Fruit fly (Drosophila melanogaster): ENCODE data around the gene CG9330.

DNA sequence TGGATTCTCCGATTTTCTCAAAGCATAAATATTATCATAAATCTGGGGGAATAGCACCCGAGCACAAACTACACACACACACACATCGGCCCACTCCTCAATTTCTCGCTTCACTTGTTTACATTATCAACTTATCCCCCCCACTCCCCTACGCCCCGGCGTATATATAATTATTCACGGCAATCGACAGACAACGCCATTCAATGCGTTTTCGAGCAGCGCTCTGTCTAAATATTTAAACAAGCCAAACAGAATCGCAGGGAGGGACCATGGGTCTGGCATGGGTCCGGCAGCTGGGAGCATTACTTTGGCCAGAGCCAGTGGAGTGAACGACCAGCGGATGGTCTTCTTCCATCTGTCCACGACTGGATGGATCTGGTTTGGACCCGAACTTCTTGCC lies 10.4 kb upstream of the CG9330 start:
- no peak for TF ChIP-seq CrebA (GFP tag; optimal IDR thresholded peaks at IDR 0.05; ENCODE audit: borderline replicate concordance)
- peak; percentile 82 for TF ChIP-seq Hnf4 (GFP tag; optimal IDR thresholded peaks at IDR 0.05)
- peak; percentile 36 for TF ChIP-seq GATAd (GFP tag; optimal IDR thresholded peaks at IDR 0.05)
- no peak for TF ChIP-seq N (GFP tag; optimal IDR thresholded peaks at IDR 0.05)
- TF ChIP-seq sv (GFP tag; optimal IDR thresholded peaks at IDR 0.05): no peak
- no peak for TF ChIP-seq usp (GFP tag; optimal IDR thresholded peaks at IDR 0.05)
- TF ChIP-seq psq (GFP tag; optimal IDR thresholded peaks at IDR 0.05): peak; percentile 52

Data from whole organism, wandering third instar larva.